Worm (Caenorhabditis elegans) whole organism, young adult: Measurements from ENCODE around the gene C09E9.1.
A peak's percentile ranks its signal among the peaks of the same experiment; 100 is the strongest.

Experiments used
- B0336.3 ChIP-seq: fragments of 200-800 bp; sonication (Bioruptor generic); IDR thresholded peaks from 2 replicates; pipeline ENCODE4 v1.3.6; 2022; ENCODE audit warnings: missing genetic modification characterization, missing compliant biosample characterization
- C06A6.2 ChIP-seq: fragments of 200-800 bp; sonication (Bioruptor generic); conservative IDR thresholded peaks from 2 replicates; pipeline ENCODE4 v1.3.6; 2022; ENCODE audit warnings: missing genetic modification characterization, missing compliant biosample characterization
- D2030.7 ChIP-seq: fragments of 200-800 bp; sonication (Bioruptor generic); IDR thresholded peaks from 2 replicates; pipeline ENCODE4 v1.3.6; 2022; ENCODE audit warnings: missing genetic modification reagents, missing genetic modification characterization, missing compliant biosample characterization
- F10E7.11 ChIP-seq: sonication (generic microtip); optimal IDR thresholded peaks from 2 replicates; lab custom pipeline; 2017; ENCODE audit warnings: mild to moderate bottlenecking, missing genetic modification characterization, moderate library complexity, missing compliant biosample characterization
- F33H1.4 ChIP-seq: fragments of 200-800 bp; sonication (Bioruptor generic); IDR thresholded peaks from 2 replicates; pipeline ENCODE4 v1.3.6; 2022; ENCODE audit warnings: missing genetic modification reagents, missing genetic modification characterization, missing compliant biosample characterization
- F57C9.4 ChIP-seq: sonication (generic microtip); optimal IDR thresholded peaks from 2 replicates; lab custom pipeline; 2017; ENCODE audit warnings: mild to moderate bottlenecking, missing genetic modification characterization, missing compliant biosample characterization
- T07F8.4 ChIP-seq: sonication (generic microtip); optimal IDR thresholded peaks from 2 replicates; lab custom pipeline; 2016; ENCODE audit warnings: mild to moderate bottlenecking, missing genetic modification characterization, moderate library complexity, missing compliant biosample characterization
- Y53F4B.3 ChIP-seq: fragments of 200-800 bp; sonication (Bioruptor generic); IDR thresholded peaks from 2 replicates; pipeline ENCODE4 v1.3.6; 2022; ENCODE audit warnings: missing genetic modification reagents, missing genetic modification characterization, missing compliant biosample characterization
- ZK185.1 ChIP-seq: sonication (generic microtip); optimal IDR thresholded peaks from 2 replicates; lab custom pipeline; 2016; ENCODE audit warnings: mild to moderate bottlenecking, missing genetic modification characterization, missing compliant biosample characterization; ENCODE audit not compliant: poor library complexity, severe bottlenecking
- ama-1 ChIP-seq, 3 experiments: fragments of 150-350 bp in 1 of 3; sonication (generic microtip) in 2 of 3; optimal IDR thresholded peaks; 2 replicates each; lab custom pipeline; 2014 to 2018; ENCODE audit warnings: missing biosample characterization in 2 of 3, missing genetic modification characterization in 2 of 3, missing genetic modification reagents in 2 of 3
- atf-7 ChIP-seq: sonication (generic microtip); optimal IDR thresholded peaks from 2 replicates; lab custom pipeline; 2017; ENCODE audit warnings: mild to moderate bottlenecking, missing genetic modification characterization, missing compliant biosample characterization
- athp-1 ChIP-seq: sonication (generic microtip); optimal IDR thresholded peaks from 2 replicates; lab custom pipeline; 2017; ENCODE audit warnings: mild to moderate bottlenecking, missing genetic modification characterization, missing compliant biosample characterization
- attf-3 ChIP-seq: fragments of 200-800 bp; sonication (Bioruptor generic); conservative IDR thresholded peaks from 2 replicates; pipeline ENCODE4 v1.3.6; 2022; ENCODE audit warnings: missing genetic modification reagents, missing genetic modification characterization, missing compliant biosample characterization
- attf-5 ChIP-seq: fragments of 200-800 bp; sonication (Bioruptor generic); optimal IDR thresholded peaks from 2 replicates; lab custom pipeline; 2018; ENCODE audit warnings: mild to moderate bottlenecking, missing genetic modification characterization, missing compliant biosample characterization
- bed-2 ChIP-seq: fragments of 200-800 bp; sonication (Bioruptor generic); IDR thresholded peaks from 2 replicates; pipeline ENCODE4 v1.3.6; 2022; ENCODE audit warnings: missing genetic modification reagents, missing genetic modification characterization, missing compliant biosample characterization
- ceh-27 ChIP-seq: fragments of 200-800 bp; sonication (Bioruptor generic); optimal IDR thresholded peaks from 2 replicates; lab custom pipeline; 2018; ENCODE audit warnings: mild to moderate bottlenecking, missing genetic modification characterization, moderate library complexity, missing compliant biosample characterization
- ceh-40 ChIP-seq: fragments of 200-800 bp; sonication (Bioruptor generic); IDR thresholded peaks from 2 replicates; pipeline ENCODE4 v1.3.6; 2022; ENCODE audit warnings: missing genetic modification characterization, missing compliant biosample characterization
- ceh-58 ChIP-seq: fragments of 200-800 bp; sonication (Bioruptor generic); IDR thresholded peaks from 2 replicates; pipeline ENCODE4 v1.3.6; 2022; ENCODE audit warnings: missing genetic modification characterization, missing compliant biosample characterization
- ceh-91 ChIP-seq: fragments of 200-800 bp; sonication (Bioruptor generic); IDR thresholded peaks from 2 replicates; pipeline ENCODE4 v1.3.6; 2022; ENCODE audit warnings: missing genetic modification reagents, missing genetic modification characterization, missing compliant biosample characterization
- die-1 ChIP-seq: sonication (generic microtip); optimal IDR thresholded peaks from 2 replicates; lab custom pipeline; 2016; ENCODE audit warnings: missing genotype, mild to moderate bottlenecking, missing genetic modification characterization, missing compliant biosample characterization
- dpff-1 ChIP-seq: sonication (generic microtip); optimal IDR thresholded peaks from 2 replicates; lab custom pipeline; 2017; ENCODE audit warnings: mild to moderate bottlenecking, missing genetic modification characterization, missing compliant biosample characterization
- dpl-1 ChIP-seq: fragments of 150-350 bp; optimal IDR thresholded peaks from 2 replicates; lab custom pipeline; 2014; ENCODE audit warnings: missing biosample characterization, missing genetic modification reagents, missing genetic modification characterization
- ekl-4 ChIP-seq: fragments of 200-800 bp; sonication (Bioruptor generic); IDR thresholded peaks from 2 replicates; pipeline ENCODE4 v1.3.6; 2022; ENCODE audit warnings: missing genetic modification reagents, missing genetic modification characterization, missing compliant biosample characterization
- ets-4 ChIP-seq: fragments of 200-800 bp; sonication (Bioruptor generic); optimal IDR thresholded peaks from 2 replicates; lab custom pipeline; 2018; ENCODE audit warnings: mild to moderate bottlenecking, missing genetic modification characterization, missing compliant biosample characterization
- fkh-3 ChIP-seq: sonication (generic microtip); optimal IDR thresholded peaks from 2 replicates; lab custom pipeline; 2016; ENCODE audit warnings: mild to moderate bottlenecking, missing genetic modification characterization, missing compliant biosample characterization
- gei-17 ChIP-seq: fragments of 200-800 bp; sonication (Bioruptor generic); optimal IDR thresholded peaks from 2 replicates; lab custom pipeline; 2018; ENCODE audit warnings: mild to moderate bottlenecking, missing genetic modification characterization, missing compliant biosample characterization
- hlh-12 ChIP-seq: sonication (generic microtip); optimal IDR thresholded peaks from 2 replicates; lab custom pipeline; 2016; ENCODE audit warnings: missing genetic modification characterization, missing compliant biosample characterization
- hlh-26 ChIP-seq: fragments of 200-800 bp; sonication (Bioruptor generic); conservative IDR thresholded peaks from 2 replicates; pipeline ENCODE4 v1.3.6; 2022; ENCODE audit warnings: missing genetic modification reagents, missing genetic modification characterization, missing compliant biosample characterization
- hmg-1.2 ChIP-seq: fragments of 200-800 bp; sonication (Bioruptor generic); IDR thresholded peaks from 2 replicates; pipeline ENCODE4 v1.3.6; 2022; ENCODE audit warnings: missing genetic modification reagents, missing genetic modification characterization, missing compliant biosample characterization
- hmg-20 ChIP-seq: fragments of 200-800 bp; sonication (Bioruptor generic); IDR thresholded peaks from 2 replicates; pipeline ENCODE4 v1.3.6; 2022; ENCODE audit warnings: missing genetic modification reagents, missing genetic modification characterization, missing compliant biosample characterization
- hrde-1 ChIP-seq: sonication (generic microtip); optimal IDR thresholded peaks from 2 replicates; lab custom pipeline; 2016; ENCODE audit warnings: missing genetic modification characterization, mild to moderate bottlenecking, missing compliant biosample characterization, moderate library complexity, missing genotype, missing genetic modification reagents, borderline replicate concordance
- hsf-1 ChIP-seq: fragments of 200-800 bp; sonication (Bioruptor generic); IDR thresholded peaks from 2 replicates; pipeline ENCODE4 v1.3.6; 2022; ENCODE audit warnings: missing genetic modification reagents, missing genetic modification characterization, missing compliant biosample characterization
- lag-1 ChIP-seq: fragments of 200-800 bp; sonication (Bioruptor generic); IDR thresholded peaks from 2 replicates; pipeline ENCODE4 v1.3.6; 2022; ENCODE audit warnings: missing genetic modification reagents, missing genetic modification characterization, missing compliant biosample characterization
- lin-26 ChIP-seq: fragments of 200-800 bp; sonication (Bioruptor generic); IDR thresholded peaks from 2 replicates; pipeline ENCODE4 v1.3.6; 2022; ENCODE audit warnings: missing genetic modification reagents, missing genetic modification characterization, missing compliant biosample characterization
- lin-40 ChIP-seq: sonication (generic microtip); optimal IDR thresholded peaks from 2 replicates; lab custom pipeline; 2016; ENCODE audit warnings: missing genetic modification characterization, mild to moderate bottlenecking, missing compliant biosample characterization, missing genotype, missing genetic modification reagents
- lir-1 ChIP-seq: fragments of 200-800 bp; sonication (Bioruptor generic); conservative IDR thresholded peaks from 2 replicates; pipeline ENCODE4 v1.3.6; 2022; ENCODE audit warnings: missing genetic modification reagents, missing genetic modification characterization, missing compliant biosample characterization
- lsl-1 ChIP-seq: fragments of 200-800 bp; sonication (Bioruptor generic); optimal IDR thresholded peaks from 2 replicates; lab custom pipeline; 2018; ENCODE audit warnings: mild to moderate bottlenecking, missing genetic modification characterization, moderate library complexity, missing compliant biosample characterization
- madf-3 ChIP-seq: fragments of 200-800 bp; sonication (Bioruptor generic); IDR thresholded peaks from 2 replicates; pipeline ENCODE4 v1.3.6; 2022; ENCODE audit warnings: missing genetic modification reagents, missing genetic modification characterization, missing compliant biosample characterization
- nhr-179 ChIP-seq: sonication (generic microtip); optimal IDR thresholded peaks from 2 replicates; lab custom pipeline; 2016; ENCODE audit warnings: mild to moderate bottlenecking, missing genetic modification characterization, missing compliant biosample characterization
- nhr-27 ChIP-seq: fragments of 200-800 bp; sonication (Bioruptor generic); optimal IDR thresholded peaks from 2 replicates; lab custom pipeline; 2018; ENCODE audit warnings: mild to moderate bottlenecking, missing genetic modification characterization, moderate library complexity, missing compliant biosample characterization
- pha-4 ChIP-seq: fragments of 150-350 bp; sonication (generic microtip); optimal IDR thresholded peaks from 2 replicates; lab custom pipeline; 2014; ENCODE audit warnings: missing biosample characterization, missing genetic modification reagents, missing genetic modification characterization
- rec-8 ChIP-seq, 2 experiments: sonication (generic microtip); optimal IDR thresholded peaks; 2 replicates each; lab custom pipeline; 2016; ENCODE audit warnings: mild to moderate bottlenecking in 2 of 2, missing genetic modification characterization in 2 of 2, missing genetic modification reagents in 2 of 2, missing genotype in 2 of 2, missing biosample characterization in 1 of 2, missing compliant biosample characterization in 1 of 2, moderate library complexity in 1 of 2
- tbp1 ChIP-seq: fragments of 200-800 bp; sonication (Bioruptor generic); optimal IDR thresholded peaks from 2 replicates; lab custom pipeline; 2018; ENCODE audit warnings: mild to moderate bottlenecking, missing genetic modification characterization, missing compliant biosample characterization
- tbx-9 ChIP-seq: sonication (generic microtip); optimal IDR thresholded peaks from 2 replicates; lab custom pipeline; 2016; ENCODE audit warnings: borderline replicate concordance, missing genetic modification characterization, inconsistent platforms, missing compliant biosample characterization
- tlf-1 ChIP-seq: fragments of 200-800 bp; sonication (Bioruptor generic); optimal IDR thresholded peaks from 2 replicates; lab custom pipeline; 2018; ENCODE audit warnings: mild to moderate bottlenecking, missing genetic modification characterization, missing compliant biosample characterization
- xnd-1 ChIP-seq: sonication (generic microtip); optimal IDR thresholded peaks from 2 replicates; lab custom pipeline; 2016; ENCODE audit warnings: missing genotype, missing genetic modification reagents, missing genetic modification characterization, missing compliant biosample characterization
- zim-3 ChIP-seq: sonication (generic microtip); optimal IDR thresholded peaks from 2 replicates; lab custom pipeline; 2017; ENCODE audit warnings: mild to moderate bottlenecking, missing genetic modification characterization, moderate library complexity, missing compliant biosample characterization
- ztf-18 ChIP-seq: sonication (generic microtip); optimal IDR thresholded peaks from 2 replicates; lab custom pipeline; 2016; ENCODE audit warnings: missing genotype, mild to moderate bottlenecking, missing genetic modification characterization, missing compliant biosample characterization
- ztf-22 ChIP-seq: fragments of 200-800 bp; sonication (Bioruptor generic); optimal IDR thresholded peaks from 2 replicates; lab custom pipeline; 2018; ENCODE audit warnings: mild to moderate bottlenecking, missing genetic modification characterization, moderate library complexity, missing compliant biosample characterization
- ztf-26 ChIP-seq: sonication (generic microtip); optimal IDR thresholded peaks from 2 replicates; lab custom pipeline; 2017; ENCODE audit warnings: missing genetic modification characterization, missing compliant biosample characterization

Gene C09E9.1

DNA sequence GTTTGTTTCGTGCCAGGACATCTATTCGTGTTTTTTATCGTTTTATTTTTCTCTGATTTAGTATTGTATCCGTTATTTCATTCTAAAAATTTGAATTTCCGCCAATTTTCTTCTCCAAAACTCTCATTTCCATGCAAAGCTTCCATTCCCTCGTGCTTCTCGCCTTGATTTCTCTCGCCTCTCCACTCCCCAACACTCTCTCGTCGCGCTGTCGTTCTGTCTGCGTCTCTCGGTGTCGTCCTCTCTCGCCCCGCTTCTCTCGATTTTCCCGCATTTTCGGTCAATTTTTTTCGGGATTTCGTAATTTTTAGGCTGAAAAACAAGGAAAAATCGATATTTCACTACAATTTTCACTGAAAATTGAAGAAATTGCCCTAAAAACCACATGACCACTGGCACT, at the start of gene C09E9.1 (continued):
- TF ChIP-seq dpl-1 (GFP tag; lab: Kevin White, UChicago) (peak; percentile 60), ztf-22 (GFP tag; lab: Kevin White, UChicago) (no peak), B0336.3 (GFP tag; lab: Robert Waterston, UW) (no peak), hmg-1.2 (GFP tag; lab: Robert Waterston, UW) (peak; percentile 99), lsl-1 (GFP tag; lab: Kevin White, UChicago) (peak; percentile 74), zim-3 (tag; lab: Kevin White, UChicago) (no peak), lir-1 (no peak), attf-5 (GFP tag; lab: Kevin White, UChicago) (peak; percentile 87), nhr-179 (tag; lab: Kevin White, UChicago) (no peak), hmg-20 (no peak), ZK185.1 (tag; lab: Kevin White, UChicago) (no peak), ama-1 (optimal IDR thresholded peaks at IDR 0.05; lab: Kevin White, UChicago) (no peak), ama-1 (GFP tag; optimal IDR thresholded peaks at IDR 0.05; lab: Kevin White, UChicago) (no peak), rec-8 (tag; optimal IDR thresholded peaks at IDR 0.05; lab: Kevin White, UChicago) (no peak), hsf-1 (GFP tag; lab: Robert Waterston, UW) (no peak), ekl-4 (peak; percentile 61), xnd-1 (tag; lab: Kevin White, UChicago) (no peak), attf-3 (peak; percentile 53), bed-2 (no peak), ceh-91 (GFP tag; lab: Robert Waterston, UW) (no peak), F57C9.4 (no peak), T07F8.4 (tag; lab: Kevin White, UChicago) (no peak), athp-1 (no peak), F10E7.11 (no peak), tlf-1 (no peak), madf-3 (GFP tag; lab: Robert Waterston, UW) (no peak), Y53F4B.3 (no peak), ceh-27 (peak; percentile 9), hlh-12 (tag; lab: Kevin White, UChicago) (no peak), ceh-58 (GFP tag; lab: Robert Waterston, UW) (no peak), C06A6.2 (GFP tag; lab: Robert Waterston, UW) (no peak; the same call in 1 of the 2 replicates), nhr-27 (tag; lab: Kevin White, UChicago) (no peak), lag-1 (GFP tag; lab: Robert Waterston, UW) (no peak), hlh-26 (GFP tag; lab: Robert Waterston, UW) (no peak), pha-4 (tag; lab: Kevin White, UChicago) (peak; percentile 43), ets-4 (no peak), hrde-1 (tag; lab: Kevin White, UChicago) (no peak), ztf-18 (tag; lab: Kevin White, UChicago) (no peak), fkh-3 (no peak), lin-26 (GFP tag; lab: Robert Waterston, UW) (no peak), die-1 (tag; lab: Kevin White, UChicago) (no peak), atf-7 (tag; lab: Kevin White, UChicago) (no peak), tbp1 (GFP tag; lab: Kevin White, UChicago) (no peak), tbx-9 (tag; lab: Kevin White, UChicago) (no peak), dpff-1 (tag; lab: Kevin White, UChicago) (no peak), F33H1.4 (GFP tag; lab: Robert Waterston, UW) (peak; percentile 48), ceh-40 (GFP tag; lab: Robert Waterston, UW) (no peak), lin-40 (no peak), gei-17 (GFP tag; lab: Kevin White, UChicago) (no peak), ztf-26 (no peak), D2030.7 (GFP tag; lab: Robert Waterston, UW) (peak; percentile 49)
